Worm (Caenorhabditis elegans): ENCODE measurements around the gene pept-1.

DNA sequence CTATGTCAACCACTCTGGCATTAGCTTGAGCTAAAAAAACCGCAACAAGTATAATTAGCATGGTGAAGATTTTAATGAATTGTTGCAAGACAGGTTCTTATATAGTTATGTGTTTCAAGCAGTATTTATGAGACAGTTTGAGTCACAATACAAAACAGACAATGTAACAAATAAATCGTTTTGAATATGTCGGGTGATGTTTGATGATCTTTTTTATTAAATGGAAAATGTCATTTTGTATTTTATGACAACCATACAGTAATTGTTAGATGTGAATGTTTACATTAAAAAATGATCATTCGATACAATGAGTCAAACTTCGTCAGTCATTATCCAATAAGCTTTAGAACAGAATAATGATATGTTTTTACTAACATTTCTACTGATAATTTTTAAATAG lies 13.3 kb upstream of the pept-1 start, which contains the start of gene K10C2.7:
- no peak for TF ChIP-seq flt-1 (GFP tag; IDR thresholded peaks at IDR 0.05)
- no peak for TF ChIP-seq ztf-23 (GFP tag; IDR thresholded peaks at IDR 0.05)
- no peak for TF ChIP-seq tab-1 (GFP tag; IDR thresholded peaks at IDR 0.05)
- no peak for TF ChIP-seq cog-1 (tag; optimal IDR thresholded peaks at IDR 0.05)
- TF ChIP-seq klf-2 (GFP tag; conservative IDR thresholded peaks at IDR 0.05), result no peak

All from whole organism, midembryonic.